Fruit fly (Drosophila melanogaster) whole organism, prepupa: ENCODE data around the gene CG9922.
A peak's percentile ranks its signal among the peaks of the same experiment; 100 is the strongest.

Experiments used
- Blimp-1 ChIP-seq: fragments of 200-800 bp; sonication (Bioruptor generic); optimal IDR thresholded peaks from 3 replicates; lab custom pipeline; 2017; ENCODE audit warnings: missing biosample characterization, missing genetic modification characterization, mild to moderate bottlenecking, moderate library complexity, missing genetic modification reagents
- CG10631 ChIP-seq: fragments of 200-800 bp; sonication (Bioruptor generic); optimal IDR thresholded peaks from 2 replicates; lab custom pipeline; 2016; ENCODE audit warnings: missing biosample characterization, missing genetic modification characterization
- CG10669 ChIP-seq: fragments of 200-800 bp; sonication (Bioruptor generic); optimal IDR thresholded peaks from 3 replicates; lab custom pipeline; 2018; ENCODE audit warnings: missing biosample characterization, mild to moderate bottlenecking, missing genetic modification characterization, moderate library complexity
- CG11762 ChIP-seq: fragments of 200-800 bp; sonication (Bioruptor generic); optimal IDR thresholded peaks from 3 replicates; lab custom pipeline; 2016; ENCODE audit warnings: missing biosample characterization, missing genetic modification characterization; ENCODE audit not compliant: insufficient read depth
- CG3032 ChIP-seq: fragments of 200-800 bp; optimal IDR thresholded peaks from 2 replicates; lab custom pipeline; 2019; ENCODE audit warnings: missing biosample characterization, mild to moderate bottlenecking, missing genetic modification characterization, moderate library complexity
- CG31627 ChIP-seq: fragments of 200-800 bp; sonication (Bioruptor generic); optimal IDR thresholded peaks from 3 replicates; lab custom pipeline; 2016; ENCODE audit warnings: missing biosample characterization, missing genetic modification characterization
- CG32006 ChIP-seq: fragments of 200-800 bp; sonication (Bioruptor generic); optimal IDR thresholded peaks from 3 replicates; lab custom pipeline; 2017; ENCODE audit warnings: missing biosample characterization, mild to moderate bottlenecking, missing genetic modification characterization
- CG34406 ChIP-seq: fragments of 200-800 bp; sonication (Bioruptor generic); optimal IDR thresholded peaks from 3 replicates; lab custom pipeline; 2016; ENCODE audit warnings: missing biosample characterization, missing genetic modification characterization
- CG3919 ChIP-seq: fragments of 200-800 bp; sonication (Bioruptor generic); optimal IDR thresholded peaks from 3 replicates; lab custom pipeline; 2016; ENCODE audit warnings: missing biosample characterization, missing genetic modification characterization
- CG6792 ChIP-seq: fragments of 200-800 bp; sonication (Bioruptor generic); optimal IDR thresholded peaks from 3 replicates; lab custom pipeline; 2016; ENCODE audit warnings: missing biosample characterization, missing genetic modification characterization
- CG6854 ChIP-seq: fragments of 200-800 bp; sonication (Bioruptor generic); optimal IDR thresholded peaks from 2 replicates; lab custom pipeline; 2017; ENCODE audit warnings: missing biosample characterization, mild to moderate bottlenecking, missing genetic modification characterization
- CG9139 ChIP-seq: fragments of 200-800 bp; sonication (Bioruptor generic); optimal IDR thresholded peaks from 3 replicates; lab custom pipeline; 2017; ENCODE audit warnings: missing biosample characterization, mild to moderate bottlenecking, missing genetic modification characterization
- Eip75B ChIP-seq: fragments of 200-800 bp; sonication (Bioruptor generic); optimal IDR thresholded peaks from 3 replicates; lab custom pipeline; 2016; ENCODE audit warnings: missing biosample characterization, missing genetic modification characterization
- Eip78C ChIP-seq: fragments of 200-800 bp; sonication (Bioruptor generic); peaks from one replicate; lab custom pipeline; 2016; ENCODE audit warnings: missing biosample characterization, missing genetic modification characterization
- Eip93F ChIP-seq: fragments of 200-800 bp; sonication (Bioruptor generic); optimal IDR thresholded peaks from 2 replicates; lab custom pipeline; 2016; ENCODE audit warnings: missing biosample characterization, mild to moderate bottlenecking, missing genetic modification characterization
- Ets96B ChIP-seq: fragments of 200-800 bp; optimal IDR thresholded peaks from 2 replicates; lab custom pipeline; 2019; ENCODE audit warnings: missing biosample characterization, mild to moderate bottlenecking, missing genetic modification characterization, moderate library complexity
- Gug ChIP-seq: fragments of 200-800 bp; sonication (Bioruptor generic); IDR thresholded peaks from 2 replicates; pipeline ENCODE4 v1.3.6; 2022; ENCODE audit warnings: missing biosample characterization, missing genetic modification characterization
- Lpt ChIP-seq: fragments of 200-800 bp; sonication (Bioruptor generic); optimal IDR thresholded peaks from 3 replicates; lab custom pipeline; 2016; ENCODE audit warnings: missing biosample characterization, missing genetic modification characterization
- Sox102F ChIP-seq: fragments of 200-800 bp; sonication (Bioruptor generic); optimal IDR thresholded peaks from 2 replicates; lab custom pipeline; 2016; ENCODE audit warnings: missing biosample characterization, mild to moderate bottlenecking, missing genetic modification characterization
- Sox14 ChIP-seq: fragments of 200-800 bp; sonication (Bioruptor generic); optimal IDR thresholded peaks from 3 replicates; lab custom pipeline; 2016; ENCODE audit warnings: missing biosample characterization, missing genetic modification characterization
- Sox15 ChIP-seq: fragments of 200-800 bp; sonication (Bioruptor generic); optimal IDR thresholded peaks from 3 replicates; lab custom pipeline; 2016; ENCODE audit warnings: missing biosample characterization, missing genetic modification characterization
- dac ChIP-seq: fragments of 200-800 bp; sonication (Bioruptor generic); optimal IDR thresholded peaks from 2 replicates; lab custom pipeline; 2017; ENCODE audit warnings: missing biosample characterization, mild to moderate bottlenecking, missing genetic modification characterization
- eg ChIP-seq: fragments of 200-800 bp; sonication (Bioruptor generic); IDR thresholded peaks from 3 replicates; pipeline ENCODE4 v1.3.6; 2022; ENCODE audit warnings: missing biosample characterization, missing genetic modification characterization
- fkh ChIP-seq: fragments of 200-800 bp; sonication (Bioruptor generic); optimal IDR thresholded peaks from 3 replicates; lab custom pipeline; 2017; ENCODE audit warnings: missing biosample characterization, mild to moderate bottlenecking, missing genetic modification characterization, moderate library complexity
- lz ChIP-seq: fragments of 200-800 bp; sonication (Bioruptor generic); optimal IDR thresholded peaks from 3 replicates; lab custom pipeline; 2016; ENCODE audit warnings: missing biosample characterization, missing genetic modification characterization
- pdm3 ChIP-seq: fragments of 200-800 bp; sonication (Bioruptor generic); optimal IDR thresholded peaks from 3 replicates; lab custom pipeline; 2016; ENCODE audit warnings: missing biosample characterization, missing genetic modification characterization
- salr ChIP-seq, 2 experiments: fragments of 200-800 bp; sonication (Bioruptor generic); optimal IDR thresholded peaks; 3 replicates each; lab custom pipeline; 2016 to 2018; ENCODE audit warnings: missing biosample characterization in 2 of 2, missing genetic modification characterization in 2 of 2, mild to moderate bottlenecking in 1 of 2
- spab ChIP-seq: fragments of 200-800 bp; sonication (Bioruptor generic); optimal IDR thresholded peaks from 2 replicates; lab custom pipeline; 2017; ENCODE audit warnings: missing biosample characterization, mild to moderate bottlenecking, missing genetic modification characterization, missing genetic modification reagents
- svp ChIP-seq: fragments of 200-800 bp; sonication (Bioruptor generic); peaks from one replicate; lab custom pipeline; 2016; ENCODE audit warnings: missing biosample characterization, missing genetic modification characterization
- topi ChIP-seq: fragments of 200-800 bp; sonication (Bioruptor generic); optimal IDR thresholded peaks from 3 replicates; lab custom pipeline; 2016; ENCODE audit warnings: missing biosample characterization, missing genetic modification characterization
- vri ChIP-seq: fragments of 200-800 bp; sonication (Bioruptor generic); optimal IDR thresholded peaks from 3 replicates; lab custom pipeline; 2016; ENCODE audit warnings: missing biosample characterization, mild to moderate bottlenecking, missing genetic modification characterization

CG9922 gene

dm6 chr3R:14061049-14061987 lies 25.1 kb upstream of the CG9922 start (continued):
- peak; percentile 97 for TF ChIP-seq eg (GFP tag; lab: Robert Waterston, UW)
- no peak for TF ChIP-seq fkh (GFP tag; lab: Kevin White, UChicago)
- TF ChIP-seq lz = no peak
- TF ChIP-seq Ets96B (tag; lab: Kevin White, UChicago) = peak; percentile 69
- peak; percentile 74 for TF ChIP-seq CG11762 (GFP tag; lab: Kevin White, UChicago)
- peak; percentile 40 for TF ChIP-seq CG10631 (GFP tag; lab: Kevin White, UChicago)
- peak; percentile 82 for TF ChIP-seq Eip75B
- TF ChIP-seq Sox15 (GFP tag; lab: Kevin White, UChicago) = no peak
- peak; percentile 54; the same call in 1 of the 2 replicates for TF ChIP-seq Gug (GFP tag; lab: Robert Waterston, UW)
- peak; percentile 99 for TF ChIP-seq CG9139
- TF ChIP-seq CG31627 (GFP tag; lab: Kevin White, UChicago) = no peak
- peak; percentile 60 for TF ChIP-seq CG3032 (tag; lab: Kevin White, UChicago)
- TF ChIP-seq CG32006 (GFP tag; lab: Kevin White, UChicago) = peak; percentile 31
- TF ChIP-seq Sox14 = peak; percentile 26
- peak; percentile 97 for TF ChIP-seq CG6854 (GFP tag; lab: Kevin White, UChicago)
- TF ChIP-seq Blimp-1 = no peak
- TF ChIP-seq svp (GFP tag; lab: Kevin White, UChicago) = peak; percentile 84
- peak; percentile 83 for TF ChIP-seq CG34406
- peak; percentile 76 for TF ChIP-seq CG3919 (GFP tag; lab: Kevin White, UChicago)
- TF ChIP-seq CG6792 = peak; percentile 70
- peak; percentile 94 for TF ChIP-seq Lpt (GFP tag; lab: Kevin White, UChicago)
- TF ChIP-seq Sox102F (GFP tag; lab: Kevin White, UChicago) = peak; percentile 66
- peak; percentile 76 for TF ChIP-seq pdm3
- peak; percentile 11 for TF ChIP-seq topi
- peak; percentile 90 for TF ChIP-seq spab (GFP tag; lab: Kevin White, UChicago)
- TF ChIP-seq, all 60 proteins: peak for 49

- no peak for TF ChIP-seq pdm3
- TF ChIP-seq svp (GFP tag; lab: Kevin White, UChicago) = peak; percentile 86
- TF ChIP-seq fkh (GFP tag; lab: Kevin White, UChicago) = no peak
- TF ChIP-seq vri (GFP tag; lab: Kevin White, UChicago) = peak; percentile 9
These were observed 24.2 kb upstream of the CG9922 start for dm6 chr3R:14060399-14060798.

- TF ChIP-seq salr (GFP tag; optimal IDR thresholded peaks at IDR 0.05; lab: Kevin White, UChicago) = no peak
- no peak for TF ChIP-seq CG10669 (GFP tag; lab: Kevin White, UChicago)
- no peak for TF ChIP-seq Eip93F (GFP tag; lab: Kevin White, UChicago)
- no peak for TF ChIP-seq CG34406
- TF ChIP-seq Eip78C (GFP tag; lab: Kevin White, UChicago) = peak; percentile 21
These were observed 23.6 kb upstream of the CG9922 start for dm6 chr3R:14059703-14060300.

- no peak for TF ChIP-seq dac (GFP tag; lab: Kevin White, UChicago)
- peak; percentile 53 for TF ChIP-seq fkh (GFP tag; lab: Kevin White, UChicago)
- TF ChIP-seq, all 60 proteins: peak for 1
These were observed 22.6 kb upstream of the CG9922 start for dm6 chr3R:14058531-14059431.
